Worm (Caenorhabditis elegans): ENCODE results near the gene rocf-1.

DNA sequence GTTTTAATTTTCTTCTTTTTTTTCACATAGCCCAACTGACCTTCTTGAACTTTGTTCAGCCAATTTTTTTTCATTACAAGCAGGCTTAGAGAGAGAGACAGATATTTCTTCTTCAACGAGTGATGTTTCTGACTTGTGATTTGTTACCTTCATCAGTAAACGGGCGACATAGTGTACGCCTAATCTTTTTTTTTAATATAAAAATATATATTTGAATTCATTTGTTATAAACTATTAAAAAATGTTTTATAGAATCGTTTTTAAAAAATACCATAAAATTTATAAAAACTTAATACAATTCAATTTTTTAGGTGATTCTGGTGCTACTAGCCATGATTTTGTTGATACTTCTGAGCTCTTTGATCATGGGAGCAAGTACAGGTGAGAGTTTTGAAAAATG, 46.5 kb downstream of the rocf-1 start, which contains the start of gene T06E6.10:
- TF ChIP-seq pes-1 (GFP tag; IDR thresholded peaks at IDR 0.05) = no peak
- TF ChIP-seq ceh-13 (GFP tag; optimal IDR thresholded peaks at IDR 0.05) = no peak
- TF ChIP-seq hmbx-1 (tag; optimal IDR thresholded peaks at IDR 0.05) = no peak
- TF ChIP-seq flt-1 (GFP tag; IDR thresholded peaks at IDR 0.05) = no peak
- no peak for TF ChIP-seq F13C5.2 (tag; optimal IDR thresholded peaks at IDR 0.05)
- TF ChIP-seq ets-7 (tag; optimal IDR thresholded peaks at IDR 0.05) = no peak
- no peak for TF ChIP-seq ama-1 (optimal IDR thresholded peaks at IDR 0.05)
- TF ChIP-seq B0310.2 (tag; optimal IDR thresholded peaks at IDR 0.05) = no peak
- TF ChIP-seq tbx-37 (GFP tag; conservative IDR thresholded peaks at IDR 0.05) = no peak
- no peak for TF ChIP-seq scrt-1 (GFP tag; IDR thresholded peaks at IDR 0.05)

Data from whole organism, early embryonic.